Fruit fly (Drosophila melanogaster) whole organism: Measurements from ENCODE around the gene CG15818.

ENCODE experiments used
- CG8478 ChIP-seq: fragments of >200 bp; optimal IDR thresholded peaks from 2 replicates; lab custom pipeline; 2018; ENCODE audit warnings: inconsistent platforms
- Dll ChIP-seq: fragments of >200 bp; optimal IDR thresholded peaks from 2 replicates; lab custom pipeline; 2017
- EcR ChIP-seq, 2 experiments: fragments of >200 bp; optimal IDR thresholded peaks; 2 replicates each; lab custom pipeline; 2017; ENCODE audit warnings: missing biosample characterization in 2 of 2, missing genetic modification characterization in 2 of 2, missing genetic modification reagents in 2 of 2
- pan ChIP-seq: fragments of >200 bp; optimal IDR thresholded peaks from 2 replicates; lab custom pipeline; 2017
- psq ChIP-seq: fragments of >200 bp; optimal IDR thresholded peaks from 2 replicates; lab custom pipeline; 2017
- usp ChIP-seq: fragments of >200 bp; optimal IDR thresholded peaks from 2 replicates; lab custom pipeline; 2017; ENCODE audit warnings: missing biosample characterization, missing genetic modification characterization, mixed read lengths

CG15818 gene

dm6 chr2L:7410609-7411008, at the start of gene CG15818:
CG15818 (plus strand) TSS chr2L:7410909.
- TF ChIP-seq CG8478 (lab: Kevin White, UChicago) (no peak), Dll (lab: Kevin White, UChicago) (no peak), psq (no peak), usp (GFP tag; lab: Kevin White, UChicago) (no peak), pan (lab: Kevin White, UChicago) (no peak), EcR (GFP tag; optimal IDR thresholded peaks at IDR 0.05; lab: Kevin White, UChicago) (no peak)

dm6 chr2L:7363079-7363478, 47.6 kb upstream of the CG15818 start, which contains the start of gene Wnt10:
Wnt10 (plus strand) TSS chr2L:7363379.
- TF ChIP-seq pan (lab: Kevin White, UChicago) = no peak
- no peak for TF ChIP-seq psq
- TF ChIP-seq EcR (GFP tag; optimal IDR thresholded peaks at IDR 0.05; lab: Kevin White, UChicago) = no peak
- TF ChIP-seq Dll (lab: Kevin White, UChicago) = no peak
- no peak for TF ChIP-seq CG8478 (lab: Kevin White, UChicago)
- TF ChIP-seq usp (GFP tag; lab: Kevin White, UChicago) = no peak

dm6 chr2L:7376157-7376556, 34.6 kb upstream of the CG15818 start:
- TF ChIP-seq pan (lab: Kevin White, UChicago) = no peak
- no peak for TF ChIP-seq EcR (GFP tag; optimal IDR thresholded peaks at IDR 0.05; lab: Kevin White, UChicago)
- TF ChIP-seq psq = no peak
- TF ChIP-seq CG8478 (lab: Kevin White, UChicago) = no peak
- no peak for TF ChIP-seq Dll (lab: Kevin White, UChicago)
- TF ChIP-seq usp (GFP tag; lab: Kevin White, UChicago) = no peak

dm6 chr2L:7377402-7377801, 33.3 kb upstream of the CG15818 start, which contains the start of gene ninaC:
ninaC (plus strand) TSS chr2L:7377702.
- TF ChIP-seq CG8478 (lab: Kevin White, UChicago) = no peak
- no peak for TF ChIP-seq pan (lab: Kevin White, UChicago)
- TF ChIP-seq EcR (GFP tag; optimal IDR thresholded peaks at IDR 0.05; lab: Kevin White, UChicago) = no peak
- no peak for TF ChIP-seq Dll (lab: Kevin White, UChicago)
- TF ChIP-seq psq = no peak

- TF ChIP-seq pan (lab: Kevin White, UChicago) (peak; percentile 55), CG8478 (lab: Kevin White, UChicago) (no peak), psq (no peak)
Observed at dm6 chr2L:7386555-7387420, 23.9 kb upstream of the CG15818 start.

- TF ChIP-seq EcR (GFP tag; optimal IDR thresholded peaks at IDR 0.05; lab: Kevin White, UChicago) (no peak), usp (GFP tag; lab: Kevin White, UChicago) (no peak)
Observed at dm6 chr2L:7387813-7388558, 22.7 kb upstream of the CG15818 start, which contains the start of the genes CG5149 and gudu. CG5149 (minus strand) TSS chr2L:7388253. gudu (plus strand) TSS chr2L:7388508.

- TF ChIP-seq EcR (GFP tag; optimal IDR thresholded peaks at IDR 0.05; lab: Kevin White, UChicago) = no peak
- TF ChIP-seq psq = no peak
- TF ChIP-seq Dll (lab: Kevin White, UChicago) = no peak
- no peak for TF ChIP-seq CG8478 (lab: Kevin White, UChicago)
- no peak for TF ChIP-seq pan (lab: Kevin White, UChicago)
- TF ChIP-seq usp (GFP tag; lab: Kevin White, UChicago) = no peak
Observed at dm6 chr2L:7395813-7396212, 14.9 kb upstream of the CG15818 start.

- TF ChIP-seq Dll (lab: Kevin White, UChicago) (no peak), pan (lab: Kevin White, UChicago) (peak; percentile 29), psq (no peak), CG8478 (lab: Kevin White, UChicago) (no peak), EcR (GFP tag; optimal IDR thresholded peaks at IDR 0.05; lab: Kevin White, UChicago) (no peak), usp (GFP tag; lab: Kevin White, UChicago) (no peak)
Observed at dm6 chr2L:7396962-7397361, 13.7 kb upstream of the CG15818 start.

- TF ChIP-seq EcR (GFP tag; optimal IDR thresholded peaks at IDR 0.05; lab: Kevin White, UChicago) (no peak), CG8478 (lab: Kevin White, UChicago) (no peak), usp (GFP tag; lab: Kevin White, UChicago) (no peak), pan (lab: Kevin White, UChicago) (no peak), Dll (lab: Kevin White, UChicago) (no peak), psq (no peak)
Observed at dm6 chr2L:7397746-7398145, 13.0 kb upstream of the CG15818 start.

dm6 chr2L:7398528-7398927, 12.2 kb upstream of the CG15818 start, which contains the start of gene CG5160:
CG5160 (minus strand) TSS chr2L:7398750.
- no peak for TF ChIP-seq Dll (lab: Kevin White, UChicago)
- no peak for TF ChIP-seq usp (GFP tag; lab: Kevin White, UChicago)
- no peak for TF ChIP-seq pan (lab: Kevin White, UChicago)
- TF ChIP-seq EcR (GFP tag; optimal IDR thresholded peaks at IDR 0.05; lab: Kevin White, UChicago) = no peak
- TF ChIP-seq psq = no peak
- no peak for TF ChIP-seq CG8478 (lab: Kevin White, UChicago)

dm6 chr2L:7401025-7401424, 9.7 kb upstream of the CG15818 start, which contains the start of gene CG5171:
CG5171 (plus strand) TSS chr2L:7401335.
- TF ChIP-seq Dll (lab: Kevin White, UChicago) (no peak), EcR (GFP tag; optimal IDR thresholded peaks at IDR 0.05; lab: Kevin White, UChicago) (no peak), usp (GFP tag; lab: Kevin White, UChicago) (no peak), pan (lab: Kevin White, UChicago) (no peak), psq (no peak), CG8478 (lab: Kevin White, UChicago) (no peak)
